Worm (Caenorhabditis elegans): ENCODE results near the gene nspb-7.

Gene nspb-7

ce11 chrII:14616927-14617326 is 38.8 kb downstream of the nspb-7 start (continued):
- peak; percentile 69 for TF ChIP-seq zim-3 (tag; optimal IDR thresholded peaks at IDR 0.05)
- peak; percentile 67 for TF ChIP-seq T07F8.4 (tag; optimal IDR thresholded peaks at IDR 0.05)
- TF ChIP-seq zfh-2 (GFP tag; conservative IDR thresholded peaks at IDR 0.05): no peak
- TF ChIP-seq Y95B8A.8 (GFP tag; IDR thresholded peaks at IDR 0.05): 0 out of 2 replicates have a peak, but pooled peaks have one; percentile 16
- no peak for TF ChIP-seq lin-35 (GFP tag; optimal IDR thresholded peaks at IDR 0.05)
- 0 out of 2 replicates have a peak, but pooled peaks have one; percentile 30 for TF ChIP-seq egrh-3 (GFP tag; IDR thresholded peaks at IDR 0.05)
- TF ChIP-seq pha-4 (tag; optimal IDR thresholded peaks at IDR 0.05): no peak
- TF ChIP-seq bed-2 (GFP tag; IDR thresholded peaks at IDR 0.05): peak; percentile 64; the same call in 1 of the 2 replicates
- TF ChIP-seq nfyb-1 (GFP tag; IDR thresholded peaks at IDR 0.05): peak; percentile 89
- TF ChIP-seq snpc-1.1 (tag; optimal IDR thresholded peaks at IDR 0.05; ENCODE audit: insufficient read depth): peak; percentile 59
- peak; percentile 55 for TF ChIP-seq mcd-1 (GFP tag; IDR thresholded peaks at IDR 0.05)
- TF ChIP-seq efl-1 (GFP tag; optimal IDR thresholded peaks at IDR 0.05): no peak
- peak; percentile 44 for TF ChIP-seq lsl-1 (GFP tag; optimal IDR thresholded peaks at IDR 0.05)
- TF ChIP-seq nhr-80 (tag; optimal IDR thresholded peaks at IDR 0.05): peak; percentile 30
- no peak for TF ChIP-seq unc-62 (GFP tag; optimal IDR thresholded peaks at IDR 0.05)

ce11 chrII:14618158-14618557 is 40.0 kb downstream of the nspb-7 start:
- TF ChIP-seq snpc-3.4 (tag; optimal IDR thresholded peaks at IDR 0.05): no peak
- no peak for TF ChIP-seq egl-18 (GFP tag; IDR thresholded peaks at IDR 0.05)
- TF ChIP-seq pbrm-1 (GFP tag; IDR thresholded peaks at IDR 0.05): no peak
- TF ChIP-seq egrh-3 (GFP tag; IDR thresholded peaks at IDR 0.05): no peak
- no peak for TF ChIP-seq dox-1 (GFP tag; IDR thresholded peaks at IDR 0.05)
- no peak for TF ChIP-seq F39B2.1 (GFP tag; IDR thresholded peaks at IDR 0.05)
- no peak for TF ChIP-seq ceh-40 (GFP tag; IDR thresholded peaks at IDR 0.05)
- TF ChIP-seq lsy-27 (tag; optimal IDR thresholded peaks at IDR 0.05; ENCODE audit: borderline replicate concordance, insufficient read depth): no peak
- TF ChIP-seq zfh-2 (GFP tag; conservative IDR thresholded peaks at IDR 0.05): no peak
- no peak for TF ChIP-seq lin-40 (tag; optimal IDR thresholded peaks at IDR 0.05)
- no peak for TF ChIP-seq tbp1 (GFP tag; optimal IDR thresholded peaks at IDR 0.05)
- no peak for TF ChIP-seq lin-35 (GFP tag; optimal IDR thresholded peaks at IDR 0.05)
- no peak for TF ChIP-seq ZK185.1 (tag; optimal IDR thresholded peaks at IDR 0.05; ENCODE audit: poor library complexity, severe bottlenecking)
- TF ChIP-seq T26A5.8 (tag; optimal IDR thresholded peaks at IDR 0.05): no peak
- no peak for TF ChIP-seq T07F8.4 (tag; optimal IDR thresholded peaks at IDR 0.05)
- TF ChIP-seq ets-4 (GFP tag; optimal IDR thresholded peaks at IDR 0.05): no peak
- no peak for TF ChIP-seq gei-17 (GFP tag; optimal IDR thresholded peaks at IDR 0.05)
- TF ChIP-seq him-1 (tag; optimal IDR thresholded peaks at IDR 0.05): no peak
- TF ChIP-seq let-607 (tag; optimal IDR thresholded peaks at IDR 0.05): no peak
- TF ChIP-seq attf-3 (GFP tag; conservative IDR thresholded peaks at IDR 0.05): no peak

ce11 chrII:14618764-14619163 is 40.7 kb downstream of the nspb-7 start:
- TF ChIP-seq B0261.1 (tag; optimal IDR thresholded peaks at IDR 0.05) (no peak), nfyb-1 (GFP tag; IDR thresholded peaks at IDR 0.05) (no peak), hmg-1.2 (GFP tag; IDR thresholded peaks at IDR 0.05) (no peak), rcor-1 (GFP tag; IDR thresholded peaks at IDR 0.05) (no peak), madf-10 (tag; optimal IDR thresholded peaks at IDR 0.05) (no peak), atf-7 (tag; optimal IDR thresholded peaks at IDR 0.05) (no peak), gei-17 (GFP tag; optimal IDR thresholded peaks at IDR 0.05) (no peak), nhr-27 (tag; optimal IDR thresholded peaks at IDR 0.05) (no peak), ceh-79 (tag; optimal IDR thresholded peaks at IDR 0.05) (no peak), lsy-27 (tag; optimal IDR thresholded peaks at IDR 0.05; ENCODE audit: borderline replicate concordance, insufficient read depth) (no peak), F23B12.7 (tag; optimal IDR thresholded peaks at IDR 0.05; ENCODE audit: insufficient read depth) (no peak)

Data from whole organism, young adult.